Fruit fly (Drosophila melanogaster): ENCODE results near the gene CRAT.

- no peak for TF ChIP-seq ttk (optimal IDR thresholded peaks at IDR 0.05)
- TF ChIP-seq h (optimal IDR thresholded peaks at IDR 0.05), result no peak
- TF ChIP-seq psq (optimal IDR thresholded peaks at IDR 0.05), result no peak
- no peak for TF ChIP-seq insv (optimal IDR thresholded peaks at IDR 0.05)
- TF ChIP-seq Sin3A (optimal IDR thresholded peaks at IDR 0.05), result no peak
- no peak for TF ChIP-seq Myc (optimal IDR thresholded peaks at IDR 0.05)
Observed at dm6 chr3R:6341668-6342067, 34.2 kb downstream of the CRAT start, which contains the start of gene CG17917.

All from Kc167 (cell line).